Fruit fly (Drosophila melanogaster): ENCODE results near the gene eIF4H2.

eIF4H2 gene

dm6 chr3R:30758725-30759714 is 33.1 kb downstream of the eIF4H2 start:
- TF ChIP-seq HLH106 (tag; optimal IDR thresholded peaks at IDR 0.05), result no peak
- TF ChIP-seq foxo (GFP tag; optimal IDR thresholded peaks at IDR 0.05), result peak in 1 of 2 experiments; percentile 1

dm6 chr3R:30761140-30761539 is 35.3 kb downstream of the eIF4H2 start:
- TF ChIP-seq GATAd (GFP tag; optimal IDR thresholded peaks at IDR 0.05) (no peak), N (GFP tag; optimal IDR thresholded peaks at IDR 0.05) (no peak), Sp1 (GFP tag; optimal IDR thresholded peaks at IDR 0.05) (peak; percentile 38), HLH106 (tag; optimal IDR thresholded peaks at IDR 0.05) (peak; percentile 52), Hr78 (GFP tag; optimal IDR thresholded peaks at IDR 0.05) (no peak), brk (GFP tag; optimal IDR thresholded peaks at IDR 0.05) (no peak), lola (GFP tag; optimal IDR thresholded peaks at IDR 0.05) (no peak), Myc (optimal IDR thresholded peaks at IDR 0.05) (no peak), CG9705 (GFP tag; optimal IDR thresholded peaks at IDR 0.05) (no peak), Rel (GFP tag; optimal IDR thresholded peaks at IDR 0.05) (no peak), Rel (tag; optimal IDR thresholded peaks at IDR 0.05) (no peak), Jra (GFP tag; optimal IDR thresholded peaks at IDR 0.05) (no peak), dl (GFP tag; optimal IDR thresholded peaks at IDR 0.05; ENCODE audit: insufficient read depth in 1 of 2, partially characterized antibody in 2 of 2) (no peak), OdsH (GFP tag; optimal IDR thresholded peaks at IDR 0.05) (peak; percentile 37), jim (GFP tag; optimal IDR thresholded peaks at IDR 0.05) (no peak), Vsx2 (GFP tag; optimal IDR thresholded peaks at IDR 0.05; ENCODE audit: partially characterized antibody) (no peak), CG32264 (GFP tag; optimal IDR thresholded peaks at IDR 0.05) (no peak), Mio (GFP tag; optimal IDR thresholded peaks at IDR 0.05) (no peak), Dif (GFP tag; optimal IDR thresholded peaks at IDR 0.05; ENCODE audit: partially characterized antibody) (no peak), sv (GFP tag; optimal IDR thresholded peaks at IDR 0.05) (no peak), Hnf4 (GFP tag; optimal IDR thresholded peaks at IDR 0.05) (peak; percentile 17), dsf (GFP tag; optimal IDR thresholded peaks at IDR 0.05; ENCODE audit: borderline replicate concordance) (no peak), br (GFP tag; optimal IDR thresholded peaks at IDR 0.05) (peak; percentile 60), rgr (GFP tag; optimal IDR thresholded peaks at IDR 0.05) (peak; percentile 48), fru (GFP tag; optimal IDR thresholded peaks at IDR 0.05) (peak; percentile 73), h (GFP tag; optimal IDR thresholded peaks at IDR 0.05) (peak; percentile 70), Dfd (GFP tag; optimal IDR thresholded peaks at IDR 0.05) (no peak), Hr83 (GFP tag; optimal IDR thresholded peaks at IDR 0.05; ENCODE audit: poor library complexity, severe bottlenecking) (no peak), sage (GFP tag; optimal IDR thresholded peaks at IDR 0.05) (peak; percentile 32), woc (GFP tag; optimal IDR thresholded peaks at IDR 0.05) (peak; percentile 66), ey (GFP tag; optimal IDR thresholded peaks at IDR 0.05) (peak; percentile 58), CrebA (GFP tag; optimal IDR thresholded peaks at IDR 0.05; ENCODE audit: borderline replicate concordance) (no peak), foxo (GFP tag; optimal IDR thresholded peaks at IDR 0.05) (peak in 1 of 2 experiments; percentile 72), psq (GFP tag; optimal IDR thresholded peaks at IDR 0.05) (peak; percentile 39), tai (GFP tag; optimal IDR thresholded peaks at IDR 0.05) (no peak), pan (optimal IDR thresholded peaks at IDR 0.05) (no peak), dmrt93B (GFP tag; optimal IDR thresholded peaks at IDR 0.05) (peak; percentile 22), Abd-B (GFP tag; optimal IDR thresholded peaks at IDR 0.05) (no peak), usp (GFP tag; optimal IDR thresholded peaks at IDR 0.05) (no peak)

Data from whole organism, wandering third instar larva.